Worm (Caenorhabditis elegans): ENCODE measurements around the gene F58E2.3.

DNA sequence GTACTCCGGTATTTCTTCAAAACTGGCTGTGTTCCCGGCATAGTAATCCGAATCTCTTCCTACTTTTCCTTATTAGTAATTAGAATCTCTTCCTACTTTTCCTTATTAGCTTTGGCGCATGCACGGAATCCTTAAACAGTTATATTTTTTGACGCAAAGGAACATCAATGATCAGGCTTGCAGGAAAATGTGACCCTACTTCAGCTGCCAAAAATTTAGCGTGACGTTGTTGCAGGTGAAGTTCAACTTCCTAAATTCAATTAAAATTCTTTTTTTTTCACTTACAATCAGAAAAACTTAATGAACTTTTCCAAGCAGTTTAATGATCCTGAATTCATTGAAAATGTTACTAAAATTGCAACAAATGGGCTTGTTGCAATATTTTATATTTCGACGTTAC is 26.1 kb downstream of the F58E2.3 start, which contains the start of gene srz-79:
- TF ChIP-seq elt-3 (tag; optimal IDR thresholded peaks at IDR 0.05): no peak
- TF ChIP-seq blmp-1 (tag; optimal IDR thresholded peaks at IDR 0.05): no peak
- no peak for TF ChIP-seq elt-1 (tag; optimal IDR thresholded peaks at IDR 0.05; ENCODE audit: borderline replicate concordance, insufficient read depth)
- no peak for TF ChIP-seq unc-39 (tag; optimal IDR thresholded peaks at IDR 0.05)
- no peak for TF ChIP-seq unc-62 (GFP tag; optimal IDR thresholded peaks at IDR 0.05)
